Worm (Caenorhabditis elegans): ENCODE measurements around the gene pyt-1.

Gene pyt-1

ce11 chrV:10260460-10260859 is 31.3 kb upstream of the pyt-1 start, which contains the start of gene sri-18:
Gene sri-18, minus strand, starts transcription at chrV:10260560.
- TF ChIP-seq pes-1 (GFP tag; IDR thresholded peaks at IDR 0.05), result no peak
- no peak for TF ChIP-seq ceh-13 (GFP tag; optimal IDR thresholded peaks at IDR 0.05)
- no peak for TF ChIP-seq hmbx-1 (tag; optimal IDR thresholded peaks at IDR 0.05)
- no peak for TF ChIP-seq flt-1 (GFP tag; IDR thresholded peaks at IDR 0.05)
- TF ChIP-seq sea-1 (GFP tag; conservative IDR thresholded peaks at IDR 0.05), result no peak
- no peak for TF ChIP-seq tbx-37 (GFP tag; conservative IDR thresholded peaks at IDR 0.05)
- no peak for TF ChIP-seq ceh-36 (tag; optimal IDR thresholded peaks at IDR 0.05)
- TF ChIP-seq B0310.2 (tag; optimal IDR thresholded peaks at IDR 0.05), result no peak
- TF ChIP-seq tbx-11 (GFP tag; IDR thresholded peaks at IDR 0.05), result no peak
- no peak for TF ChIP-seq ama-1 (optimal IDR thresholded peaks at IDR 0.05)
- TF ChIP-seq hmg-4 (GFP tag; optimal IDR thresholded peaks at IDR 0.05), result no peak
- TF ChIP-seq scrt-1 (GFP tag; IDR thresholded peaks at IDR 0.05), result no peak
- TF ChIP-seq hnd-1 (tag; optimal IDR thresholded peaks at IDR 0.05), result no peak
- no peak for TF ChIP-seq ets-7 (tag; optimal IDR thresholded peaks at IDR 0.05)
- TF ChIP-seq aly-1 (tag; optimal IDR thresholded peaks at IDR 0.05), result no peak
- no peak for TF ChIP-seq F13C5.2 (tag; optimal IDR thresholded peaks at IDR 0.05)
- no peak for TF ChIP-seq tra-4 (tag; optimal IDR thresholded peaks at IDR 0.05)

ce11 chrV:10256050-10256449 is 26.9 kb upstream of the pyt-1 start, which contains the start of gene nhr-232:
Gene nhr-232, plus strand, starts transcription at chrV:10256170.
- TF ChIP-seq B0310.2 (tag; optimal IDR thresholded peaks at IDR 0.05), result no peak
- TF ChIP-seq F13C5.2 (tag; optimal IDR thresholded peaks at IDR 0.05), result no peak
- TF ChIP-seq ama-1 (optimal IDR thresholded peaks at IDR 0.05), result no peak
- TF ChIP-seq flt-1 (GFP tag; IDR thresholded peaks at IDR 0.05), result no peak
- TF ChIP-seq aly-1 (tag; optimal IDR thresholded peaks at IDR 0.05), result no peak
- no peak for TF ChIP-seq tra-4 (tag; optimal IDR thresholded peaks at IDR 0.05)
- TF ChIP-seq ceh-13 (GFP tag; optimal IDR thresholded peaks at IDR 0.05), result no peak
- no peak for TF ChIP-seq tbx-11 (GFP tag; IDR thresholded peaks at IDR 0.05)
- TF ChIP-seq scrt-1 (GFP tag; IDR thresholded peaks at IDR 0.05), result no peak
- TF ChIP-seq tbx-37 (GFP tag; conservative IDR thresholded peaks at IDR 0.05), result no peak
- no peak for TF ChIP-seq sea-1 (GFP tag; conservative IDR thresholded peaks at IDR 0.05)
- TF ChIP-seq hmg-4 (GFP tag; optimal IDR thresholded peaks at IDR 0.05), result no peak
- no peak for TF ChIP-seq pes-1 (GFP tag; IDR thresholded peaks at IDR 0.05)
- no peak for TF ChIP-seq ets-7 (tag; optimal IDR thresholded peaks at IDR 0.05)

ce11 chrV:10255005-10255472 is 25.9 kb upstream of the pyt-1 start, which contains the start of gene rop-1:
Gene rop-1, minus strand, starts transcription at chrV:10255055.
- TF ChIP-seq ceh-13 (GFP tag; optimal IDR thresholded peaks at IDR 0.05) (no peak), tra-4 (tag; optimal IDR thresholded peaks at IDR 0.05) (no peak), scrt-1 (GFP tag; IDR thresholded peaks at IDR 0.05) (no peak), aly-1 (tag; optimal IDR thresholded peaks at IDR 0.05) (no peak)

- TF ChIP-seq ama-1 (optimal IDR thresholded peaks at IDR 0.05), result no peak
- TF ChIP-seq pes-1 (GFP tag; IDR thresholded peaks at IDR 0.05), result no peak
Measured at ce11 chrV:10252682-10253081, 23.6 kb upstream of the pyt-1 start.

- no peak for TF ChIP-seq B0310.2 (tag; optimal IDR thresholded peaks at IDR 0.05)
Measured at ce11 chrV:10249515-10249914, 20.4 kb upstream of the pyt-1 start.

DNA sequence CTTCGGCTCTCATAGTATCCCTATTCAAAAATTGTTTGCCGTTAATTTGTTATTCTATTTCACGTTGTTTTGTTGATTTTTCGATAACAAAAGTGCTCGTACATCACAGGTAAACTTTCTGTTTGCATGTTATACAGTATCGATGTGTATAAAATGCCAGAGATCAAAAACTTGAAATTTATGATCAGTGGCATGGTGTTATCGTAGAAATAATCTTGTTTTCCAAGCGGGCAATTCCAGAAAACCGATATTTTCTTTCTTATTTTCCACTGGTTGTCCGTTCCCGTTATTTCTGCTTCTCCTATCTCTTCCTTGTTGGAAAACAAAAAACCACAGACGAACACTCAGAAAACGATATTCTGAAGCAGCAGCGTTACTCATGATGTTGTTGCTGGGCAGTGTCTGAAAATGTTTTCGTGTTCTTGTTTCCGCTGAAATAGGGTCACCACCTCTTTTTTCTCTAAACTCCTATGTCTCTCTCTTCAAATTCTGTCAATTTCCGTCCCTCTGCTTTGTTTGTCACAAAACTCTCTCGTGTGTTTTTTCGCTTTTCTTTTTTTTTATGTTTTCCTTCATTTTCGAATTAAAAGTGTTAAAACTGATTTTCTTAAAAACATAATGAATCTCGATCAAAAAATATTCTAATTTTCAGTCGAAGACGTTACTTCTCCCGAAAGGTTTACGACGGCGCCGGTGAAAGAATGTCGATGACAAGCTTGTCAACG is 19.3 kb upstream of the pyt-1 start, which contains the start of gene akt-1:
akt-1 (plus strand) TSS at position 651 of the 725 bp plus-strand sequence.
- no peak for TF ChIP-seq ceh-13 (GFP tag; optimal IDR thresholded peaks at IDR 0.05)
- TF ChIP-seq flt-1 (GFP tag; IDR thresholded peaks at IDR 0.05), result no peak
- no peak for TF ChIP-seq tbx-37 (GFP tag; conservative IDR thresholded peaks at IDR 0.05)
- TF ChIP-seq F13C5.2 (tag; optimal IDR thresholded peaks at IDR 0.05), result no peak

- TF ChIP-seq F13C5.2 (tag; optimal IDR thresholded peaks at IDR 0.05), result no peak
- TF ChIP-seq hmbx-1 (tag; optimal IDR thresholded peaks at IDR 0.05), result no peak
- TF ChIP-seq ama-1 (optimal IDR thresholded peaks at IDR 0.05), result no peak
- no peak for TF ChIP-seq tra-4 (tag; optimal IDR thresholded peaks at IDR 0.05)
- no peak for TF ChIP-seq hnd-1 (tag; optimal IDR thresholded peaks at IDR 0.05)
Measured at ce11 chrV:10247673-10248239, 18.6 kb upstream of the pyt-1 start.

- TF ChIP-seq ceh-13 (GFP tag; optimal IDR thresholded peaks at IDR 0.05), result no peak
- no peak for TF ChIP-seq tra-4 (tag; optimal IDR thresholded peaks at IDR 0.05)
- no peak for TF ChIP-seq aly-1 (tag; optimal IDR thresholded peaks at IDR 0.05)
- TF ChIP-seq B0310.2 (tag; optimal IDR thresholded peaks at IDR 0.05), result no peak
- TF ChIP-seq hmg-4 (GFP tag; optimal IDR thresholded peaks at IDR 0.05), result no peak
- no peak for TF ChIP-seq tbx-11 (GFP tag; IDR thresholded peaks at IDR 0.05)
- no peak for TF ChIP-seq F13C5.2 (tag; optimal IDR thresholded peaks at IDR 0.05)
- no peak for TF ChIP-seq ama-1 (optimal IDR thresholded peaks at IDR 0.05)
- TF ChIP-seq pes-1 (GFP tag; IDR thresholded peaks at IDR 0.05), result no peak
- no peak for TF ChIP-seq ets-7 (tag; optimal IDR thresholded peaks at IDR 0.05)
- TF ChIP-seq sea-1 (GFP tag; conservative IDR thresholded peaks at IDR 0.05), result no peak
- TF ChIP-seq scrt-1 (GFP tag; IDR thresholded peaks at IDR 0.05), result no peak
- no peak for TF ChIP-seq hmbx-1 (tag; optimal IDR thresholded peaks at IDR 0.05)
- no peak for TF ChIP-seq ceh-36 (tag; optimal IDR thresholded peaks at IDR 0.05)
- no peak for TF ChIP-seq tbx-37 (GFP tag; conservative IDR thresholded peaks at IDR 0.05)
- no peak for TF ChIP-seq flt-1 (GFP tag; IDR thresholded peaks at IDR 0.05)
Measured at ce11 chrV:10246967-10247366, 17.8 kb upstream of the pyt-1 start.

Data from whole organism, early embryonic.